Worm (Caenorhabditis elegans): Measurements from ENCODE around the gene ZK381.8.

ce11 chrIV:6959483-6959882, 10.7 kb downstream of the ZK381.8 start:
- TF ChIP-seq dpl-1 (GFP tag; optimal IDR thresholded peaks at IDR 0.05) (no peak), unc-39 (tag; optimal IDR thresholded peaks at IDR 0.05) (no peak)
